Worm (Caenorhabditis elegans) whole organism, L2 larva: Measurements from ENCODE around the gene ZK84.5.

Experiments used
- R02D3.7 ChIP-seq: fragments of 150-350 bp; optimal IDR thresholded peaks from 2 replicates; lab custom pipeline; 2014; ENCODE audit warnings: missing biosample characterization, missing genetic modification characterization
- ceh-82 ChIP-seq: fragments of 150-350 bp; optimal IDR thresholded peaks from 2 replicates; lab custom pipeline; 2014; ENCODE audit warnings: missing biosample characterization, missing genetic modification characterization
- elt-3 ChIP-seq: sonication (generic microtip); optimal IDR thresholded peaks from 2 replicates; lab custom pipeline; 2017; ENCODE audit warnings: missing biosample characterization, missing genetic modification characterization
- lsy-2 ChIP-seq, 2 experiments: fragments of 150-350 bp in 1 of 2; sonication (generic microtip) in 1 of 2; optimal IDR thresholded peaks; 2 replicates each; lab custom pipeline; 2014 to 2017; ENCODE audit warnings: missing biosample characterization in 2 of 2, missing genetic modification characterization in 2 of 2
- nhr-12 ChIP-seq: fragments of 150-350 bp; optimal IDR thresholded peaks from 2 replicates; lab custom pipeline; 2014; ENCODE audit warnings: missing biosample characterization, missing genetic modification characterization
- nhr-237 ChIP-seq: fragments of 150-350 bp; optimal IDR thresholded peaks from 2 replicates; lab custom pipeline; 2014; ENCODE audit warnings: missing biosample characterization, missing genetic modification characterization
- sma-9 ChIP-seq, 2 experiments: fragments of 150-350 bp in 1 of 2; sonication (generic microtip) in 1 of 2; optimal IDR thresholded peaks; 2 replicates each; lab custom pipeline; 2014 to 2016; ENCODE audit warnings: missing genetic modification characterization in 2 of 2, mild to moderate bottlenecking in 1 of 2, missing biosample characterization in 1 of 2, missing compliant biosample characterization in 1 of 2, missing genetic modification reagents in 1 of 2, moderate library complexity in 1 of 2
- unc-55 ChIP-seq: fragments of 150-350 bp; sonication (generic microtip); optimal IDR thresholded peaks from 3 replicates; lab custom pipeline; 2014; ENCODE audit warnings: missing biosample characterization, missing genetic modification reagents, missing genetic modification characterization
- unc-62 ChIP-seq: fragments of 150-350 bp; optimal IDR thresholded peaks from 2 replicates; lab custom pipeline; 2014; ENCODE audit warnings: missing biosample characterization, missing genetic modification reagents, missing genetic modification characterization
- ztf-4 ChIP-seq: fragments of 150-350 bp; optimal IDR thresholded peaks from 2 replicates; lab custom pipeline; 2014; ENCODE audit warnings: missing biosample characterization, missing genetic modification characterization

DNA sequence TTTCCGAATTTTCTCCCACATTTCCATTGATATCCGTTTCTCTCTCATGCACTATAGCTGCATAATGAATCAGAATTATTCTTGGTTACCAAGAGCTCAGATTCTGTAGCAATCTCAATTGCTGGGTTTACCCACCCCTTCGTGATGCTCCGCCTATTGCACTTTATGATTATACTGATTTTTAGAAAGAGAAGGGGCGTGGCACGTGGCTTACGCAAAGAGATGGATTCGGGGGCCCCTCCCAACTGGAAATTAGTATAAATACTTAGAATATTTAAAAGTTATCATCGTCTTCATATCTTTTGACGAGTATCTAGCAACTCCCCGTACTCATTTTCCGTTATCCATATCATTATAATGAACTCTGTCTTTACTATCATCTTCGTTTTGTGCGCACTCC, 16.2 kb downstream of the ZK84.5 start, which contains the start of gene ins-6:
- TF ChIP-seq ceh-82 (no peak), unc-62 (no peak), nhr-12 (no peak), R02D3.7 (no peak), sma-9 (GFP tag; optimal IDR thresholded peaks at IDR 0.05; lab: Kevin White, UChicago) (no peak), sma-9 (tag; optimal IDR thresholded peaks at IDR 0.05; lab: Kevin White, UChicago) (no peak), unc-55 (no peak), ztf-4 (no peak), lsy-2 (tag; optimal IDR thresholded peaks at IDR 0.05; lab: Kevin White, UChicago) (no peak), nhr-237 (tag; lab: Kevin White, UChicago) (no peak), elt-3 (tag; lab: Kevin White, UChicago) (no peak)
